Worm (Caenorhabditis elegans): ENCODE measurements around the gene F13E9.13.

ce11 chrIV:10855049-10855448 lies 26.3 kb upstream of the F13E9.13 start, which contains the start of gene T11G6.3:
- TF ChIP-seq ztf-23 (GFP tag; IDR thresholded peaks at IDR 0.05) = no peak
- TF ChIP-seq cog-1 (tag; optimal IDR thresholded peaks at IDR 0.05) = no peak
- TF ChIP-seq tab-1 (GFP tag; IDR thresholded peaks at IDR 0.05) = no peak
- TF ChIP-seq ztf-29 (GFP tag; IDR thresholded peaks at IDR 0.05) = no peak
- no peak for TF ChIP-seq klf-2 (GFP tag; conservative IDR thresholded peaks at IDR 0.05)
- TF ChIP-seq flt-1 (GFP tag; IDR thresholded peaks at IDR 0.05) = no peak
- TF ChIP-seq med-1 (GFP tag; optimal IDR thresholded peaks at IDR 0.05; ENCODE audit: insufficient read depth) = no peak
- no peak for TF ChIP-seq T22C8.4 (GFP tag; IDR thresholded peaks at IDR 0.05)
- no peak for TF ChIP-seq ref-1 (GFP tag; conservative IDR thresholded peaks at IDR 0.05)
